Worm (Caenorhabditis elegans) whole organism, L4 larva: Measurements from ENCODE around the gene C45H4.13.
"Not testable (repeated sequence)": the region's sequence is repeated elsewhere in the genome, so short reads cannot be mapped to it uniquely, and the experiment has no call there.

Experiments
- R02D3.7 ChIP-seq: fragments of 150-350 bp; sonication (generic microtip); optimal IDR thresholded peaks from 3 replicates; lab custom pipeline; 2014; ENCODE audit warnings: missing biosample characterization, missing genetic modification characterization
- ZK546.5 ChIP-seq, 2 experiments: sonication (generic microtip); optimal IDR thresholded peaks; 2 replicates each; lab custom pipeline; 2017; ENCODE audit warnings: missing biosample characterization in 2 of 2, missing genetic modification characterization in 2 of 2
- ama-1 ChIP-seq: fragments of 150-350 bp; optimal IDR thresholded peaks from 2 replicates; lab custom pipeline; 2014; ENCODE audit warnings: inconsistent platforms, mixed read lengths
- daf-12 ChIP-seq: fragments of 150-350 bp; optimal IDR thresholded peaks from 2 replicates; lab custom pipeline; 2014; ENCODE audit warnings: missing biosample characterization, missing genetic modification reagents, missing genetic modification characterization
- fos-1 ChIP-seq: fragments of 150-350 bp; optimal IDR thresholded peaks from 2 replicates; lab custom pipeline; 2014; ENCODE audit warnings: missing biosample characterization, missing genetic modification characterization
- lin-1 ChIP-seq: fragments of 200-800 bp; sonication (Bioruptor generic); IDR thresholded peaks from 2 replicates; pipeline ENCODE4 v1.3.6; 2022; ENCODE audit warnings: missing genetic modification reagents, missing genetic modification characterization, missing compliant biosample characterization
- lin-13 ChIP-seq: fragments of 150-350 bp; optimal IDR thresholded peaks from 2 replicates; lab custom pipeline; 2014; ENCODE audit warnings: missing biosample characterization, missing genetic modification reagents, missing genetic modification characterization
- nhr-10 ChIP-seq: fragments of 150-350 bp; optimal IDR thresholded peaks from 2 replicates; lab custom pipeline; 2014; ENCODE audit warnings: missing biosample characterization, missing genetic modification characterization
- saeg-2 ChIP-seq: fragments of 200-800 bp; sonication (Bioruptor generic); IDR thresholded peaks from 2 replicates; pipeline ENCODE4 v1.3.6; 2022; ENCODE audit warnings: missing genetic modification reagents, missing genetic modification characterization, missing compliant biosample characterization
- skn-1 ChIP-seq: fragments of 150-350 bp; optimal IDR thresholded peaks from 2 replicates; lab custom pipeline; 2014; ENCODE audit warnings: missing biosample characterization, missing genetic modification characterization

DNA sequence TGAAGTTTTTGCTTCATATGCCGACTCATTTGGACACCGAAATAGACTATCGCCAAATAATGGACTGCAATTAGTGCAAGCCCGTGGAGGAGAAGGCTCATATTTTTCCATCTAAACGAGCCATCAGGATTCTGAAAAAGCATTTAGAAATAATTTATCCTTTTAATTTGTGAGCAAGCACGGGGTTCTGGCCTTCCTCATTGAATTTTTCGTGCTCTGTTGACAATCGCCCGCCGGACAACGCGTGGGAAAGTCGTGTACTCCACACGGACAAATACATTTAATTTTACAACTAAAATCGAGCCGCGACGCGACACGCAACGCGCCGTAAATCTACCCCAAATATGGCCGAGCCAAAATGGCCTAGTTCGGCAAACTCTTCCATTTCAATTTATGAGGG lies 6.4 kb downstream of the C45H4.13 start, which contains the start of gene F22F7.12:
- TF ChIP-seq lin-1; ama-1 (lab: Kevin White, UChicago); nhr-10 (tag; lab: Kevin White, UChicago); fos-1; lin-13; R02D3.7 (tag; lab: Kevin White, UChicago); ZK546.5 (tag; optimal IDR thresholded peaks at IDR 0.05; lab: Kevin White, UChicago); daf-12 (tag; lab: Kevin White, UChicago); saeg-2 (GFP tag; lab: Robert Waterston, UW); skn-1 (tag; lab: Kevin White, UChicago): not testable (repeated sequence)
